Fruit fly (Drosophila melanogaster) whole organism, embryonic: ENCODE data around the gene Ser.
A peak's percentile ranks its signal among the peaks of the same experiment; 100 is the strongest.

Source experiments
- CG10267 ChIP-seq: fragments of 200-800 bp; sonication (Bioruptor generic); optimal IDR thresholded peaks from 2 replicates; lab custom pipeline; 2018; ENCODE audit warnings: missing biosample characterization, mild to moderate bottlenecking, missing genetic modification characterization, moderate library complexity
- CG10431 ChIP-seq: fragments of 200-800 bp; sonication (Bioruptor generic); optimal IDR thresholded peaks from 3 replicates; lab custom pipeline; 2018; ENCODE audit warnings: missing biosample characterization, mild to moderate bottlenecking, missing genetic modification characterization
- CG10654 ChIP-seq: fragments of 200-800 bp; sonication (Bioruptor generic); optimal IDR thresholded peaks from 2 replicates; lab custom pipeline; 2016; ENCODE audit warnings: missing biosample characterization, missing genetic modification characterization
- CG11696 ChIP-seq: fragments of 200-800 bp; sonication (Bioruptor generic); IDR thresholded peaks from 2 replicates; pipeline ENCODE4 v1.3.6; 2022; ENCODE audit warnings: missing biosample characterization, missing genetic modification characterization
- CG12155 ChIP-seq: fragments of 200-800 bp; sonication (Bioruptor generic); optimal IDR thresholded peaks from 3 replicates; lab custom pipeline; 2016; ENCODE audit warnings: missing biosample characterization, missing genetic modification characterization
- CG13287 ChIP-seq: fragments of 200-800 bp; sonication (Bioruptor generic); IDR thresholded peaks from 2 replicates; pipeline ENCODE4 v1.3.6; 2022; ENCODE audit warnings: missing biosample characterization, missing genetic modification characterization; ENCODE audit not compliant: partially characterized antibody
- CG14860 ChIP-seq: fragments of 200-800 bp; sonication (Bioruptor generic); IDR thresholded peaks from 3 replicates; pipeline ENCODE4 v1.3.6; 2022; ENCODE audit warnings: missing biosample characterization, missing genetic modification characterization; ENCODE audit not compliant: partially characterized antibody
- CG17359 ChIP-seq: fragments of 200-800 bp; sonication (Bioruptor generic); optimal IDR thresholded peaks from 3 replicates; lab custom pipeline; 2018; ENCODE audit warnings: missing biosample characterization, mild to moderate bottlenecking, missing genetic modification characterization, moderate library complexity
- CG31224 ChIP-seq: fragments of 200-800 bp; sonication (Bioruptor generic); IDR thresholded peaks from 2 replicates; pipeline ENCODE4 v1.3.6; 2022; ENCODE audit warnings: missing biosample characterization, missing genetic modification characterization
- CG3163 ChIP-seq: fragments of 200-800 bp; sonication (Bioruptor generic); optimal IDR thresholded peaks from 3 replicates; lab custom pipeline; 2016; ENCODE audit warnings: missing biosample characterization, missing genetic modification characterization
- CG32767 ChIP-seq: fragments of 200-800 bp; sonication (Bioruptor generic); IDR thresholded peaks from 2 replicates; pipeline ENCODE4 v1.3.6; 2022; ENCODE audit warnings: missing biosample characterization, missing genetic modification characterization
- CG34224 ChIP-seq: fragments of 200-800 bp; sonication (Bioruptor generic); IDR thresholded peaks from 3 replicates; pipeline ENCODE4 v1.3.6; 2022; ENCODE audit warnings: missing biosample characterization, missing genetic modification characterization; ENCODE audit not compliant: partially characterized antibody
- CG4282 ChIP-seq: fragments of 200-800 bp; sonication (Bioruptor generic); optimal IDR thresholded peaks from 2 replicates; lab custom pipeline; 2016; ENCODE audit warnings: missing biosample characterization, missing genetic modification characterization
- CG4820 ChIP-seq: fragments of 200-800 bp; sonication (Bioruptor generic); optimal IDR thresholded peaks from 3 replicates; lab custom pipeline; 2016; ENCODE audit warnings: missing biosample characterization, missing genetic modification characterization
- CG5180 ChIP-seq: fragments of 200-800 bp; sonication (Bioruptor generic); optimal IDR thresholded peaks from 3 replicates; lab custom pipeline; 2017; ENCODE audit warnings: missing biosample characterization, missing genetic modification characterization, mild to moderate bottlenecking, moderate library complexity, missing genetic modification reagents
- CG6791 ChIP-seq: fragments of 200-800 bp; sonication (Bioruptor generic); IDR thresholded peaks from 3 replicates; pipeline ENCODE4 v1.3.6; 2022; ENCODE audit warnings: missing biosample characterization, missing genetic modification characterization; ENCODE audit not compliant: partially characterized antibody
- CG8359 ChIP-seq: fragments of 200-800 bp; sonication (Bioruptor generic); optimal IDR thresholded peaks from 2 replicates; lab custom pipeline; 2017; ENCODE audit warnings: missing biosample characterization, mild to moderate bottlenecking, missing genetic modification characterization, borderline replicate concordance
- CG9437 ChIP-seq: fragments of 200-800 bp; sonication (Bioruptor generic); optimal IDR thresholded peaks from 2 replicates; lab custom pipeline; 2018; ENCODE audit warnings: missing biosample characterization, mild to moderate bottlenecking, missing genetic modification characterization
- CG9609 ChIP-seq: fragments of 200-800 bp; sonication (Bioruptor generic); optimal IDR thresholded peaks from 3 replicates; lab custom pipeline; 2016; ENCODE audit warnings: missing biosample characterization, missing genetic modification characterization
- Deaf1 ChIP-seq: fragments of 200-800 bp; optimal IDR thresholded peaks from 3 replicates; lab custom pipeline; 2019; ENCODE audit warnings: missing biosample characterization, mild to moderate bottlenecking, missing genetic modification characterization, moderate library complexity
- Gsc ChIP-seq: fragments of 200-800 bp; sonication (Bioruptor generic); IDR thresholded peaks from 2 replicates; pipeline ENCODE4 v1.3.6; 2022; ENCODE audit warnings: missing biosample characterization, missing genetic modification characterization
- Hr51 ChIP-seq, 2 experiments: fragments of 200-800 bp; sonication (Bioruptor generic); optimal IDR thresholded peaks; 2 replicates in 1 of 2; 3 replicates in 1 of 2; lab custom pipeline; 2016 to 2018; ENCODE audit warnings: missing biosample characterization in 2 of 2, missing genetic modification characterization in 2 of 2, mild to moderate bottlenecking in 1 of 2, moderate library complexity in 1 of 2
- Jarid2 ChIP-seq: fragments of 200-800 bp; sonication (Bioruptor generic); optimal IDR thresholded peaks from 3 replicates; lab custom pipeline; 2017; ENCODE audit warnings: mild to moderate bottlenecking, missing biosample characterization, missing genetic modification reagents, missing genetic modification characterization
- Med ChIP-seq: fragments of 200-800 bp; sonication (Bioruptor generic); peaks from one replicate; lab custom pipeline; 2016; ENCODE audit warnings: missing biosample characterization, missing genetic modification characterization, mild to moderate bottlenecking, inconsistent platforms, moderate library complexity
- NK7.1 ChIP-seq: fragments of 200-800 bp; sonication (Bioruptor generic); optimal IDR thresholded peaks from 3 replicates; lab custom pipeline; 2016; ENCODE audit warnings: missing biosample characterization, missing genetic modification characterization
- Nf-YB ChIP-seq: fragments of 200-800 bp; sonication (Bioruptor generic); optimal IDR thresholded peaks from 3 replicates; lab custom pipeline; 2019; ENCODE audit warnings: missing biosample characterization, mild to moderate bottlenecking, missing genetic modification characterization, moderate library complexity
- Nf-YC ChIP-seq: fragments of 200-800 bp; optimal IDR thresholded peaks from 3 replicates; lab custom pipeline; 2019; ENCODE audit warnings: missing biosample characterization, mild to moderate bottlenecking, missing genetic modification characterization, moderate library complexity
- Sry-β ChIP-seq: fragments of 200-800 bp; sonication (Bioruptor generic); optimal IDR thresholded peaks from 2 replicates; lab custom pipeline; 2018; ENCODE audit warnings: missing biosample characterization, mild to moderate bottlenecking, missing genetic modification characterization, moderate library complexity
- TFAM ChIP-seq: fragments of 200-800 bp; sonication (Bioruptor generic); optimal IDR thresholded peaks from 2 replicates; lab custom pipeline; 2017; ENCODE audit warnings: missing biosample characterization, missing genetic modification characterization, inconsistent platforms
- Trl ChIP-seq, 3 experiments: fragments of >200 bp in 2 of 3; fragments of 200-800 bp in 1 of 3; sonication (Bioruptor generic) in 1 of 3; optimal IDR thresholded peaks; 2 replicates in 1 of 3; 3 replicates in 2 of 3; lab custom pipeline; 2016 to 2017; ENCODE audit warnings: missing biosample characterization in 1 of 3, missing genetic modification characterization in 1 of 3
- YL-1 ChIP-seq: fragments of 200-800 bp; sonication (Bioruptor generic); optimal IDR thresholded peaks from 3 replicates; lab custom pipeline; 2017; ENCODE audit warnings: missing biosample characterization, mild to moderate bottlenecking, missing genetic modification characterization
- abd-A ChIP-seq: fragments of 200-800 bp; sonication (Bioruptor generic); optimal IDR thresholded peaks from 3 replicates; lab custom pipeline; 2019; ENCODE audit warnings: missing biosample characterization, mild to moderate bottlenecking, missing genetic modification characterization, moderate library complexity
- cato ChIP-seq: fragments of 200-800 bp; sonication (Bioruptor generic); optimal IDR thresholded peaks from 2 replicates; lab custom pipeline; 2016; ENCODE audit warnings: missing biosample characterization, missing genetic modification characterization, borderline replicate concordance
- chinmo ChIP-seq: fragments of 200-800 bp; sonication (Bioruptor generic); IDR thresholded peaks from 4 replicates; pipeline ENCODE4 v1.3.6; 2022; ENCODE audit warnings: missing biosample characterization, missing genetic modification characterization; ENCODE audit not compliant: partially characterized antibody
- crc ChIP-seq: fragments of 200-800 bp; sonication (Bioruptor generic); optimal IDR thresholded peaks from 2 replicates; lab custom pipeline; 2016; ENCODE audit warnings: missing biosample characterization, missing genetic modification characterization
- dysf ChIP-seq: fragments of 200-800 bp; sonication (Bioruptor generic); IDR thresholded peaks from 3 replicates; pipeline ENCODE4 v1.3.6; 2022; ENCODE audit warnings: missing biosample characterization, missing genetic modification characterization
- emc ChIP-seq: fragments of 200-800 bp; sonication (Bioruptor generic); optimal IDR thresholded peaks from 2 replicates; lab custom pipeline; 2016; ENCODE audit warnings: missing biosample characterization, missing genetic modification characterization
- gsb ChIP-seq: fragments of 200-800 bp; sonication (Bioruptor generic); IDR thresholded peaks from 2 replicates; pipeline ENCODE4 v1.3.6; 2022; ENCODE audit warnings: missing biosample characterization, missing genetic modification characterization
- hkb ChIP-seq, 2 experiments: fragments of 200-800 bp in 1 of 2; fragments of >200 bp in 1 of 2; sonication (Bioruptor generic) in 1 of 2; IDR thresholded peaks in 1 of 2; optimal IDR thresholded peaks in 1 of 2; 2 replicates each; pipeline versions ENCODE4 v1.3.6 to Lab custom; 2017 to 2022; ENCODE audit warnings: missing biosample characterization in 1 of 2, missing genetic modification characterization in 1 of 2
- kay ChIP-seq: fragments of 200-800 bp; sonication (Bioruptor generic); optimal IDR thresholded peaks from 2 replicates; lab custom pipeline; 2016; ENCODE audit warnings: missing biosample characterization, missing genetic modification characterization
- nmo ChIP-seq: fragments of 200-800 bp; sonication (Bioruptor generic); optimal IDR thresholded peaks from 2 replicates; lab custom pipeline; 2018; ENCODE audit warnings: missing biosample characterization, mild to moderate bottlenecking, missing genetic modification characterization, moderate library complexity
- nom ChIP-seq: fragments of 200-800 bp; sonication (Bioruptor generic); optimal IDR thresholded peaks from 2 replicates; lab custom pipeline; 2017; ENCODE audit warnings: missing biosample characterization, missing genetic modification characterization, mild to moderate bottlenecking, moderate library complexity, missing genetic modification reagents
- pros ChIP-seq: fragments of 200-800 bp; sonication (Bioruptor generic); optimal IDR thresholded peaks from 3 replicates; lab custom pipeline; 2019; ENCODE audit warnings: missing biosample characterization, mild to moderate bottlenecking, missing genetic modification characterization, moderate library complexity
- run ChIP-seq: fragments of 200-800 bp; sonication (Bioruptor generic); optimal IDR thresholded peaks from 3 replicates; lab custom pipeline; 2018; ENCODE audit warnings: missing biosample characterization, mild to moderate bottlenecking, missing genetic modification characterization
- slbo ChIP-seq: fragments of 200-800 bp; sonication (Bioruptor generic); IDR thresholded peaks from 2 replicates; pipeline ENCODE4 v1.3.6; 2022; ENCODE audit warnings: missing biosample characterization, missing genetic modification characterization
- sr ChIP-seq: fragments of 200-800 bp; sonication (Bioruptor generic); IDR thresholded peaks from 3 replicates; pipeline ENCODE4 v1.3.6; 2022; ENCODE audit warnings: missing biosample characterization, missing genetic modification characterization
- ssp ChIP-seq: fragments of 200-800 bp; sonication (Bioruptor generic); IDR thresholded peaks from 2 replicates; pipeline ENCODE4 v1.3.6; 2022; ENCODE audit warnings: missing biosample characterization, missing genetic modification characterization
- stwl ChIP-seq: fragments of 200-800 bp; sonication (Bioruptor generic); optimal IDR thresholded peaks from 3 replicates; lab custom pipeline; 2018; ENCODE audit warnings: missing biosample characterization, mild to moderate bottlenecking, missing genetic modification characterization, moderate library complexity
- yki ChIP-seq: fragments of >200 bp; optimal IDR thresholded peaks from 3 replicates; lab custom pipeline; 2018

Ser gene

DNA sequence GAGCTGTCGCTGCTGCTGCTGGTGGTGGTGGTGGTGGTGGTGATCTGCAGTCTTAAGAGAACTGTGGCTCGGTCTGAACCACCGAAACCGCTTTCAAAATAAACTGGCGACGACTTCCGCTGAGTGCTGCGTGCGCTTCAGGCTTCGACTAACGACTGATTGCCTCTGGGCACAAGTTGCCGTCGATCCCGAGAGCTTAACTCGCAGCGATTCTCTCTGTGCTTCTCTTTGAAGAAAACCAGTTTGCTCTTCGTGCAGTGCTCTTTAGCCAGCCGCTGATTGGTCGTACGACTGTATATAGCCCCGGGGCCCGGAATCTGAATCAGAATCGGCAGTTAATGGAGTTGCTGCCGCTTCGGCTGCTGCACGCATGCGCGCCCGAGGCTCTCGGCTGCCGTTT lies at the start of gene Ser:
Gene Ser, minus strand, starts transcription at position 162 of the 400 bp plus-strand sequence.
- TF ChIP-seq CG17359 (no peak), gsb (GFP tag; lab: Robert Waterston, UW) (no peak), CG31224 (GFP tag; lab: Robert Waterston, UW) (no peak), YL-1 (GFP tag; lab: Kevin White, UChicago) (no peak), Deaf1 (tag; lab: Kevin White, UChicago) (peak; percentile 88), nom (peak; percentile 56), Nf-YB (GFP tag; lab: Kevin White, UChicago) (peak; percentile 94), chinmo (GFP tag; lab: Robert Waterston, UW) (peak; percentile 81; the same call in 1 of the 4 replicates), run (peak; percentile 42), Hr51 (GFP tag; optimal IDR thresholded peaks at IDR 0.05; lab: Kevin White, UChicago) (no peak), Trl (optimal IDR thresholded peaks at IDR 0.05; lab: Kevin White, UChicago) (peak; percentile 59 to 83), Trl (GFP tag; optimal IDR thresholded peaks at IDR 0.05; lab: Kevin White, UChicago) (no peak), CG13287 (peak; percentile 30; the same call in 1 of the 2 replicates), cato (GFP tag; lab: Kevin White, UChicago) (no peak), pros (GFP tag; lab: Kevin White, UChicago) (peak; percentile 72), CG5180 (GFP tag; lab: Kevin White, UChicago) (peak; percentile 5), kay (no peak), NK7.1 (no peak), yki (peak; percentile 48), CG34224 (GFP tag; lab: Robert Waterston, UW) (peak; percentile 27; the same call in 1 of the 3 replicates), CG9609 (GFP tag; lab: Kevin White, UChicago) (no peak), stwl (no peak), CG10267 (tag; lab: Kevin White, UChicago) (no peak), CG4820 (GFP tag; lab: Kevin White, UChicago) (no peak), Med (GFP tag; lab: Kevin White, UChicago) (peak; percentile 22), nmo (GFP tag; lab: Kevin White, UChicago) (no peak), Gsc (no peak), emc (GFP tag; lab: Kevin White, UChicago) (no peak), slbo (0 out of 2 replicates have a peak, but pooled peaks have one; percentile 21), dysf (GFP tag; lab: Robert Waterston, UW) (no peak), CG12155 (no peak), CG11696 (GFP tag; lab: Robert Waterston, UW) (no peak), CG10431 (peak; percentile 2), Nf-YC (tag; lab: Kevin White, UChicago) (peak; percentile 93), CG3163 (GFP tag; lab: Kevin White, UChicago) (peak; percentile 96), Jarid2 (GFP tag; lab: Kevin White, UChicago) (peak; percentile 86), abd-A (peak; percentile 9), CG9437 (no peak), CG14860 (no peak), CG8359 (no peak), CG10654 (GFP tag; lab: Kevin White, UChicago) (no peak), hkb (optimal IDR thresholded peaks at IDR 0.05; lab: Kevin White, UChicago) (no peak), hkb (GFP tag; IDR thresholded peaks at IDR 0.05; lab: Robert Waterston, UW) (0 out of 2 replicates have a peak, but pooled peaks have one; percentile 17), crc (GFP tag; lab: Kevin White, UChicago) (no peak), ssp (GFP tag; lab: Robert Waterston, UW) (no peak), CG4282 (GFP tag; lab: Kevin White, UChicago) (no peak), TFAM (GFP tag; lab: Kevin White, UChicago) (no peak), CG32767 (GFP tag; lab: Robert Waterston, UW) (no peak), Sry-β (GFP tag; lab: Kevin White, UChicago) (no peak), CG6791 (GFP tag; lab: Robert Waterston, UW) (0 out of 3 replicates have a peak, but pooled peaks have one; percentile 4), sr (GFP tag; lab: Robert Waterston, UW) (no peak)
